Fruit fly (Drosophila melanogaster): ENCODE results near the gene Ac3.

The Ac3 gene

dm6 chr2L:21632909-21633308 lies 522 bp downstream of the Ac3 start:
- no peak for TF ChIP-seq noc (tag; optimal IDR thresholded peaks at IDR 0.05)

dm6 chr2L:21648769-21649168 lies 16.4 kb downstream of the Ac3 start:
- TF ChIP-seq noc (tag; optimal IDR thresholded peaks at IDR 0.05): no peak

- TF ChIP-seq noc (tag; optimal IDR thresholded peaks at IDR 0.05): no peak
Observed at dm6 chr2L:21657426-21657825, 25.0 kb downstream of the Ac3 start.

dm6 chr2L:21658529-21659009 lies 26.2 kb downstream of the Ac3 start, which contains the start of gene Cul2:
Gene Cul2 (plus strand): TSS chr2L:21658735.
- TF ChIP-seq noc (tag; optimal IDR thresholded peaks at IDR 0.05): no peak

dm6 chr2L:21676556-21676955 lies 44.2 kb downstream of the Ac3 start:
- no peak for TF ChIP-seq noc (tag; optimal IDR thresholded peaks at IDR 0.05)

- no peak for TF ChIP-seq noc (tag; optimal IDR thresholded peaks at IDR 0.05)
Observed at dm6 chr2L:21677480-21677930, 45.1 kb downstream of the Ac3 start, which contains the start of gene CG2225. Gene CG2225 (minus strand): TSS chr2L:21677530.

dm6 chr2L:21681322-21682268 lies 49.2 kb downstream of the Ac3 start, which contains the start of gene eEF2:
Gene eEF2 (minus strand): TSS chr2L:21682164.
- TF ChIP-seq noc (tag; optimal IDR thresholded peaks at IDR 0.05): peak; percentile 78

- TF ChIP-seq noc (tag; optimal IDR thresholded peaks at IDR 0.05): no peak
Observed at dm6 chr2L:21683053-21683767, 50.8 kb downstream of the Ac3 start.

dm6 chr2L:21683768-21684225 lies 51.4 kb downstream of the Ac3 start, which contains the start of gene nolo:
Gene nolo (plus strand): TSS chr2L:21684106.
- TF ChIP-seq noc (tag; optimal IDR thresholded peaks at IDR 0.05): no peak

dm6 chr2L:21689368-21689767 lies 57.0 kb downstream of the Ac3 start:
- no peak for TF ChIP-seq noc (tag; optimal IDR thresholded peaks at IDR 0.05)

All from whole organism, larva.